Fruit fly (Drosophila melanogaster) whole organism, embryonic: ENCODE data around the gene Sdic1.

Experiments used
- Atf6 ChIP-seq: fragments of 200-800 bp; sonication (Bioruptor generic); IDR thresholded peaks from 2 replicates; pipeline ENCODE4 v1.3.6; 2022; ENCODE audit warnings: missing biosample characterization, missing genetic modification characterization
- BEAF-32 ChIP-seq: fragments of 200-800 bp; sonication (Bioruptor generic); optimal IDR thresholded peaks from 3 replicates; lab custom pipeline; 2017; ENCODE audit warnings: missing biosample characterization, missing genetic modification characterization, mild to moderate bottlenecking, moderate library complexity, missing genetic modification reagents
- CG10147 ChIP-seq: fragments of 200-800 bp; sonication (Bioruptor generic); optimal IDR thresholded peaks from 2 replicates; lab custom pipeline; 2019; ENCODE audit warnings: missing biosample characterization, mild to moderate bottlenecking, missing genetic modification characterization, moderate library complexity
- CG10274 ChIP-seq: fragments of 200-800 bp; sonication (Bioruptor generic); optimal IDR thresholded peaks from 3 replicates; lab custom pipeline; 2017; ENCODE audit warnings: missing biosample characterization, mild to moderate bottlenecking, missing genetic modification characterization
- CG12659 ChIP-seq: fragments of 200-800 bp; sonication (Bioruptor generic); optimal IDR thresholded peaks from 3 replicates; lab custom pipeline; 2017; ENCODE audit warnings: mild to moderate bottlenecking, missing biosample characterization, missing genetic modification reagents, missing genetic modification characterization
- CG12769 ChIP-seq: fragments of 200-800 bp; sonication (Bioruptor generic); optimal IDR thresholded peaks from 2 replicates; lab custom pipeline; 2019; ENCODE audit warnings: missing biosample characterization, mild to moderate bottlenecking, missing genetic modification characterization, moderate library complexity
- CG17802 ChIP-seq: fragments of 200-800 bp; sonication (Bioruptor generic); optimal IDR thresholded peaks from 2 replicates; lab custom pipeline; 2018; ENCODE audit warnings: missing biosample characterization, mild to moderate bottlenecking, missing genetic modification characterization, moderate library complexity
- CG18476 ChIP-seq: fragments of 200-800 bp; sonication (Bioruptor generic); optimal IDR thresholded peaks from 2 replicates; lab custom pipeline; 2016; ENCODE audit warnings: missing biosample characterization, mild to moderate bottlenecking, missing genetic modification characterization
- CG30403 ChIP-seq: fragments of 200-800 bp; sonication (Bioruptor generic); optimal IDR thresholded peaks from 3 replicates; lab custom pipeline; 2016; ENCODE audit warnings: missing biosample characterization, missing genetic modification characterization
- CG32532 ChIP-seq: fragments of 200-800 bp; sonication (Bioruptor generic); IDR thresholded peaks from 2 replicates; pipeline ENCODE4 v1.3.6; 2022; ENCODE audit warnings: missing biosample characterization, missing genetic modification characterization
- CG3995 ChIP-seq: fragments of 200-800 bp; sonication (Bioruptor generic); optimal IDR thresholded peaks from 3 replicates; lab custom pipeline; 2016; ENCODE audit warnings: missing biosample characterization, missing genetic modification characterization
- CG42726 ChIP-seq: fragments of 200-800 bp; sonication (Bioruptor generic); IDR thresholded peaks from 2 replicates; pipeline ENCODE4 v1.3.6; 2022; ENCODE audit warnings: missing biosample characterization, missing genetic modification characterization; ENCODE audit not compliant: partially characterized antibody
- CG4328 ChIP-seq: fragments of 200-800 bp; sonication (Bioruptor generic); optimal IDR thresholded peaks from 3 replicates; lab custom pipeline; 2017; ENCODE audit warnings: missing biosample characterization, missing genetic modification reagents, missing genetic modification characterization
- CG7271 ChIP-seq: fragments of 200-800 bp; sonication (Bioruptor generic); optimal IDR thresholded peaks from 2 replicates; lab custom pipeline; 2018; ENCODE audit warnings: missing biosample characterization, mild to moderate bottlenecking, missing genetic modification characterization, moderate library complexity
- CG7357 ChIP-seq: fragments of 200-800 bp; sonication (Bioruptor generic); IDR thresholded peaks from 3 replicates; pipeline ENCODE4 v1.3.6; 2022; ENCODE audit warnings: missing biosample characterization, missing genetic modification characterization
- CG7839 ChIP-seq: fragments of 200-800 bp; sonication (Bioruptor generic); optimal IDR thresholded peaks from 3 replicates; lab custom pipeline; 2018; ENCODE audit warnings: missing biosample characterization, mild to moderate bottlenecking, missing genetic modification characterization, moderate library complexity
- CG8281 ChIP-seq: fragments of 200-800 bp; sonication (Bioruptor generic); optimal IDR thresholded peaks from 2 replicates; lab custom pipeline; 2018; ENCODE audit warnings: missing biosample characterization, mild to moderate bottlenecking, missing genetic modification characterization, moderate library complexity
- CG8290 ChIP-seq, 3 experiments: fragments of 200-800 bp; sonication (Bioruptor generic); optimal IDR thresholded peaks; 2 replicates each; lab custom pipeline; 2016 to 2019; ENCODE audit warnings: missing biosample characterization in 3 of 3, missing genetic modification characterization in 3 of 3, mild to moderate bottlenecking in 2 of 3, moderate library complexity in 1 of 3
- Deaf1 ChIP-seq: fragments of 200-800 bp; optimal IDR thresholded peaks from 3 replicates; lab custom pipeline; 2019; ENCODE audit warnings: missing biosample characterization, mild to moderate bottlenecking, missing genetic modification characterization, moderate library complexity
- Hmr ChIP-seq: fragments of 200-800 bp; sonication (Bioruptor generic); optimal IDR thresholded peaks from 3 replicates; lab custom pipeline; 2017; ENCODE audit warnings: mild to moderate bottlenecking, missing biosample characterization, missing genetic modification reagents, missing genetic modification characterization
- Jarid2 ChIP-seq: fragments of 200-800 bp; sonication (Bioruptor generic); optimal IDR thresholded peaks from 3 replicates; lab custom pipeline; 2017; ENCODE audit warnings: mild to moderate bottlenecking, missing biosample characterization, missing genetic modification reagents, missing genetic modification characterization
- Lhr ChIP-seq: fragments of 200-800 bp; sonication (Bioruptor generic); optimal IDR thresholded peaks from 3 replicates; lab custom pipeline; 2017; ENCODE audit warnings: mild to moderate bottlenecking, missing biosample characterization, missing genetic modification reagents, missing genetic modification characterization
- Mad ChIP-seq: fragments of 200-800 bp; sonication (Bioruptor generic); optimal IDR thresholded peaks from 2 replicates; lab custom pipeline; 2016; ENCODE audit warnings: missing biosample characterization, missing genetic modification characterization
- Myb ChIP-seq: fragments of 200-800 bp; sonication (Bioruptor generic); optimal IDR thresholded peaks from 2 replicates; lab custom pipeline; 2016; ENCODE audit warnings: missing biosample characterization, missing genetic modification characterization
- NC2β ChIP-seq: fragments of 200-800 bp; sonication (Bioruptor generic); optimal IDR thresholded peaks from 2 replicates; lab custom pipeline; 2016; ENCODE audit warnings: missing biosample characterization, missing genetic modification characterization
- Opbp ChIP-seq: fragments of 200-800 bp; sonication (Bioruptor generic); IDR thresholded peaks from 3 replicates; pipeline ENCODE4 v1.3.6; 2022; ENCODE audit warnings: missing biosample characterization, missing genetic modification characterization; ENCODE audit not compliant: partially characterized antibody
- Optix ChIP-seq: fragments of 200-800 bp; sonication (Bioruptor generic); IDR thresholded peaks from 3 replicates; pipeline ENCODE4 v1.3.6; 2022; ENCODE audit warnings: missing biosample characterization, missing genetic modification characterization
- Ravus ChIP-seq: fragments of 200-800 bp; sonication (Bioruptor generic); IDR thresholded peaks from 2 replicates; pipeline ENCODE4 v1.3.6; 2022; ENCODE audit warnings: missing biosample characterization, missing genetic modification characterization
- Spps ChIP-seq: fragments of 200-800 bp; sonication (Bioruptor generic); optimal IDR thresholded peaks from 2 replicates; lab custom pipeline; 2018; ENCODE audit warnings: missing biosample characterization, mild to moderate bottlenecking, missing genetic modification characterization
- ab ChIP-seq: fragments of 200-800 bp; sonication (Bioruptor generic); optimal IDR thresholded peaks from 2 replicates; lab custom pipeline; 2016; ENCODE audit warnings: missing biosample characterization, missing genetic modification characterization
- amos ChIP-seq: fragments of 200-800 bp; sonication (Bioruptor generic); IDR thresholded peaks from 2 replicates; pipeline ENCODE4 v1.3.6; 2022; ENCODE audit warnings: missing biosample characterization, missing genetic modification characterization; ENCODE audit not compliant: partially characterized antibody
- ato ChIP-seq: fragments of 200-800 bp; sonication (Bioruptor generic); IDR thresholded peaks from 2 replicates; pipeline ENCODE4 v1.3.6; 2022; ENCODE audit warnings: missing biosample characterization, missing genetic modification characterization; ENCODE audit not compliant: partially characterized antibody
- bcd ChIP-seq: fragments of 200-800 bp; sonication (Bioruptor generic); optimal IDR thresholded peaks from 2 replicates; lab custom pipeline; 2017; ENCODE audit warnings: missing biosample characterization, mild to moderate bottlenecking, missing genetic modification characterization
- caup ChIP-seq: fragments of 200-800 bp; sonication (Bioruptor generic); optimal IDR thresholded peaks from 3 replicates; lab custom pipeline; 2017; ENCODE audit warnings: missing biosample characterization, mild to moderate bottlenecking, missing genetic modification characterization, moderate library complexity; ENCODE audit not compliant: severe bottlenecking
- chm ChIP-seq: fragments of 200-800 bp; sonication (Bioruptor generic); IDR thresholded peaks from 2 replicates; pipeline ENCODE4 v1.3.6; 2022; ENCODE audit warnings: missing biosample characterization, missing genetic modification characterization
- corto ChIP-seq: fragments of 200-800 bp; sonication (Bioruptor generic); optimal IDR thresholded peaks from 2 replicates; lab custom pipeline; 2016; ENCODE audit warnings: missing biosample characterization, mild to moderate bottlenecking, missing genetic modification characterization, moderate library complexity
- dati ChIP-seq: fragments of 200-800 bp; sonication (Bioruptor generic); IDR thresholded peaks from 2 replicates; pipeline ENCODE4 v1.3.6; 2022; ENCODE audit warnings: missing biosample characterization, missing genetic modification characterization
- gem ChIP-seq: fragments of 200-800 bp; sonication (Bioruptor generic); optimal IDR thresholded peaks from 2 replicates; lab custom pipeline; 2019; ENCODE audit warnings: missing biosample characterization, mild to moderate bottlenecking, missing genetic modification characterization, moderate library complexity
- hth ChIP-seq: fragments of >200 bp; optimal IDR thresholded peaks from 2 replicates; lab custom pipeline; 2017; ENCODE audit warnings: inconsistent platforms
- ken ChIP-seq: fragments of 200-800 bp; sonication (Bioruptor generic); IDR thresholded peaks from 3 replicates; pipeline ENCODE4 v1.3.6; 2022; ENCODE audit warnings: missing biosample characterization, missing genetic modification characterization
- lola ChIP-seq, 3 experiments: fragments of >200 bp in 2 of 3; fragments of 200-800 bp in 1 of 3; sonication (Bioruptor generic) in 1 of 3; optimal IDR thresholded peaks; 2 replicates each; lab custom pipeline; 2017 to 2019; ENCODE audit warnings: missing biosample characterization in 3 of 3, missing genetic modification characterization in 3 of 3, mild to moderate bottlenecking in 1 of 3, moderate library complexity in 1 of 3
- org-1 ChIP-seq: fragments of 200-800 bp; sonication (Bioruptor generic); optimal IDR thresholded peaks from 2 replicates; lab custom pipeline; 2017; ENCODE audit warnings: missing biosample characterization, missing genetic modification characterization
- pum ChIP-seq: fragments of 200-800 bp; sonication (Bioruptor generic); optimal IDR thresholded peaks from 2 replicates; lab custom pipeline; 2016; ENCODE audit warnings: missing biosample characterization, missing genetic modification characterization
- pzg ChIP-seq: fragments of 200-800 bp; sonication (Bioruptor generic); optimal IDR thresholded peaks from 3 replicates; lab custom pipeline; 2018; ENCODE audit warnings: missing biosample characterization, mild to moderate bottlenecking, missing genetic modification characterization, moderate library complexity
- slp2 ChIP-seq: fragments of 200-800 bp; sonication (Bioruptor generic); optimal IDR thresholded peaks from 2 replicates; lab custom pipeline; 2016; ENCODE audit warnings: missing biosample characterization, missing genetic modification characterization
- sqz ChIP-seq: fragments of 200-800 bp; sonication (Bioruptor generic); optimal IDR thresholded peaks from 3 replicates; lab custom pipeline; 2018; ENCODE audit warnings: missing biosample characterization, mild to moderate bottlenecking, missing genetic modification characterization
- unc-4 ChIP-seq: fragments of 200-800 bp; sonication (Bioruptor generic); IDR thresholded peaks from 2 replicates; pipeline ENCODE4 v1.3.6; 2022; ENCODE audit warnings: missing biosample characterization, missing genetic modification characterization; ENCODE audit not compliant: partially characterized antibody
- zen ChIP-seq: fragments of 200-800 bp; sonication (Bioruptor generic); optimal IDR thresholded peaks from 3 replicates; lab custom pipeline; 2018; ENCODE audit warnings: missing biosample characterization, mild to moderate bottlenecking, missing genetic modification characterization, moderate library complexity
- zf30C ChIP-seq: fragments of 200-800 bp; sonication (Bioruptor generic); optimal IDR thresholded peaks from 3 replicates; lab custom pipeline; 2018; ENCODE audit warnings: missing biosample characterization, mild to moderate bottlenecking, missing genetic modification characterization

The Sdic1 gene

dm6 chrX:20159679-20160140 is 18.7 kb downstream of the Sdic1 start, which contains the start of gene Rab35 (continued):
- no peak for TF ChIP-seq Spps (tag; lab: Kevin White, UChicago)
- no peak for TF ChIP-seq dati (GFP tag; lab: Robert Waterston, UW)
- peak; percentile 31 for TF ChIP-seq CG12659
- 0 out of 2 replicates have a peak, but pooled peaks have one; percentile 13 for TF ChIP-seq CG32532 (GFP tag; lab: Robert Waterston, UW)
- TF ChIP-seq CG10274: no peak
- TF ChIP-seq CG18476 (GFP tag; lab: Kevin White, UChicago): peak; percentile 28
- TF ChIP-seq BEAF-32: peak; percentile 96
- TF ChIP-seq CG7839 (tag; lab: Kevin White, UChicago): peak; percentile 7
- TF ChIP-seq gem (tag; lab: Kevin White, UChicago): peak; percentile 41
- no peak for TF ChIP-seq Ravus (GFP tag; lab: Robert Waterston, UW)
- TF ChIP-seq hth (lab: Kevin White, UChicago): no peak
- no peak for TF ChIP-seq corto
- TF ChIP-seq Lhr (GFP tag; lab: Kevin White, UChicago): peak; percentile 66
- TF ChIP-seq lola (GFP tag; optimal IDR thresholded peaks at IDR 0.05; lab: Kevin White, UChicago): no peak
- no peak for TF ChIP-seq Atf6
- TF ChIP-seq CG17802 (tag; lab: Kevin White, UChicago): no peak
- peak; percentile 77 for TF ChIP-seq pzg (GFP tag; lab: Kevin White, UChicago)
- TF ChIP-seq chm (GFP tag; lab: Robert Waterston, UW): no peak
- TF ChIP-seq bcd (GFP tag; lab: Kevin White, UChicago): peak; percentile 0
- TF ChIP-seq slp2 (GFP tag; lab: Kevin White, UChicago): no peak
- no peak for TF ChIP-seq CG7357 (GFP tag; lab: Robert Waterston, UW)
- peak; percentile 38 for TF ChIP-seq CG8290 (GFP tag; optimal IDR thresholded peaks at IDR 0.05; lab: Kevin White, UChicago)
- TF ChIP-seq CG8290 (tag; optimal IDR thresholded peaks at IDR 0.05; lab: Kevin White, UChicago): no peak
- no peak for TF ChIP-seq CG4328 (GFP tag; lab: Kevin White, UChicago)
- no peak for TF ChIP-seq Deaf1 (tag; lab: Kevin White, UChicago)
- TF ChIP-seq CG42726 (GFP tag; lab: Robert Waterston, UW): peak; percentile 84; the same call in 1 of the 2 replicates
- no peak for TF ChIP-seq CG12769 (tag; lab: Kevin White, UChicago)
- no peak for TF ChIP-seq zf30C
- peak; percentile 84 for TF ChIP-seq ato (GFP tag; lab: Robert Waterston, UW)
- no peak for TF ChIP-seq Hmr (GFP tag; lab: Kevin White, UChicago)
- TF ChIP-seq org-1 (GFP tag; lab: Kevin White, UChicago): no peak
- peak; percentile 91 for TF ChIP-seq Opbp
- TF ChIP-seq CG3995: peak; percentile 24
- peak; percentile 24 for TF ChIP-seq CG10147
- peak; percentile 47 for TF ChIP-seq CG30403 (GFP tag; lab: Kevin White, UChicago)
- TF ChIP-seq sqz (GFP tag; lab: Kevin White, UChicago): no peak
- no peak for TF ChIP-seq CG7271
- no peak for TF ChIP-seq ab (GFP tag; lab: Kevin White, UChicago)
- no peak for TF ChIP-seq CG8281 (tag; lab: Kevin White, UChicago)
- no peak for TF ChIP-seq ken (GFP tag; lab: Robert Waterston, UW)
- no peak for TF ChIP-seq caup (GFP tag; lab: Kevin White, UChicago)
- peak; percentile 91 for TF ChIP-seq amos (GFP tag; lab: Robert Waterston, UW)
- TF ChIP-seq Myb: no peak
- no peak for TF ChIP-seq NC2β (GFP tag; lab: Kevin White, UChicago)
- TF ChIP-seq Mad (GFP tag; lab: Kevin White, UChicago): peak; percentile 10
- TF ChIP-seq Jarid2 (GFP tag; lab: Kevin White, UChicago): no peak
- TF ChIP-seq pum (GFP tag; lab: Kevin White, UChicago): no peak
- TF ChIP-seq unc-4 (GFP tag; lab: Robert Waterston, UW): peak; percentile 92
- TF ChIP-seq zen (tag; lab: Kevin White, UChicago): peak; percentile 33
- TF ChIP-seq Optix: no peak
